Fruit fly (Drosophila melanogaster): ENCODE measurements around the gene NimC4.

NimC4 gene

dm6 chr2L:14023136-14024050 is 24.0 kb upstream of the NimC4 start (continued):
- TF ChIP-seq sima (GFP tag; optimal IDR thresholded peaks at IDR 0.05) = no peak
- TF ChIP-seq toy (GFP tag; IDR thresholded peaks at IDR 0.05) = no peak
- TF ChIP-seq Ets65A (GFP tag) = peak; percentile 9
- no peak for TF ChIP-seq CG11560 (tag; IDR thresholded peaks at IDR 0.05)
- no peak for TF ChIP-seq HHEX (GFP tag; optimal IDR thresholded peaks at IDR 0.05)
- TF ChIP-seq chn (GFP tag; optimal IDR thresholded peaks at IDR 0.05) = no peak
- no peak for TF ChIP-seq HmgZ (tag; optimal IDR thresholded peaks at IDR 0.05)
- TF ChIP-seq Dfd (GFP tag; optimal IDR thresholded peaks at IDR 0.05) = no peak
- TF ChIP-seq Sox100B (GFP tag; optimal IDR thresholded peaks at IDR 0.05) = no peak
- TF ChIP-seq Awh (GFP tag; IDR thresholded peaks at IDR 0.05) = no peak
- no peak for TF ChIP-seq Sox102F (GFP tag; optimal IDR thresholded peaks at IDR 0.05)
- no peak for TF ChIP-seq fru (optimal IDR thresholded peaks at IDR 0.05)
- no peak for TF ChIP-seq gsb (GFP tag; IDR thresholded peaks at IDR 0.05)
- no peak for TF ChIP-seq NC2α (GFP tag; optimal IDR thresholded peaks at IDR 0.05)
- TF ChIP-seq CG16779 (GFP tag; IDR thresholded peaks at IDR 0.05) = no peak
- 0 out of 2 replicates have a peak, but pooled peaks have one; percentile 20 for TF ChIP-seq wor (GFP tag; IDR thresholded peaks at IDR 0.05)
- peak; percentile 46 for TF ChIP-seq CG1832 (GFP tag; optimal IDR thresholded peaks at IDR 0.05)
- no peak for TF ChIP-seq Kr (GFP tag; optimal IDR thresholded peaks at IDR 0.05)
- TF ChIP-seq HLH54F (GFP tag; optimal IDR thresholded peaks at IDR 0.05) = no peak
- TF ChIP-seq GATAe (GFP tag; conservative IDR thresholded peaks at IDR 0.05) = no peak
- no peak for TF ChIP-seq amos (GFP tag; IDR thresholded peaks at IDR 0.05; ENCODE audit: partially characterized antibody)
- no peak for TF ChIP-seq MTF-1 (GFP tag; optimal IDR thresholded peaks at IDR 0.05; ENCODE audit: borderline replicate concordance)
- no peak for TF ChIP-seq bigmax (GFP tag; optimal IDR thresholded peaks at IDR 0.05)
- no peak for TF ChIP-seq CG10147 (GFP tag; optimal IDR thresholded peaks at IDR 0.05)
- TF ChIP-seq pfk (GFP tag; optimal IDR thresholded peaks at IDR 0.05) = no peak
- TF ChIP-seq CHES-1-like (GFP tag; optimal IDR thresholded peaks at IDR 0.05) = no peak
- TF ChIP-seq HmgD (GFP tag; optimal IDR thresholded peaks at IDR 0.05) = no peak
- TF ChIP-seq dmrt11E (tag; optimal IDR thresholded peaks at IDR 0.05) = peak; percentile 44
- TF ChIP-seq gsb-n (tag; optimal IDR thresholded peaks at IDR 0.05) = no peak
- TF ChIP-seq Ptx1 (GFP tag; IDR thresholded peaks at IDR 0.05) = peak; percentile 49
- no peak for TF ChIP-seq pan (optimal IDR thresholded peaks at IDR 0.05)
- no peak for TF ChIP-seq pan (GFP tag; optimal IDR thresholded peaks at IDR 0.05 in 1 of 2, IDR thresholded peaks at IDR 0.05 in 1 of 2)
- no peak for TF ChIP-seq peb (GFP tag; IDR thresholded peaks at IDR 0.05)
- no peak for TF ChIP-seq sd (tag; optimal IDR thresholded peaks at IDR 0.05)
- TF ChIP-seq ro (GFP tag; IDR thresholded peaks at IDR 0.05) = no peak
- TF ChIP-seq gem (tag; optimal IDR thresholded peaks at IDR 0.05) = peak; percentile 31
- no peak for TF ChIP-seq oc (tag; optimal IDR thresholded peaks at IDR 0.05)
- no peak for TF ChIP-seq jumu (GFP tag; optimal IDR thresholded peaks at IDR 0.05)
- TF ChIP-seq run (tag; optimal IDR thresholded peaks at IDR 0.05) = no peak
- no peak for TF ChIP-seq Myb (GFP tag; optimal IDR thresholded peaks at IDR 0.05)
- no peak for TF ChIP-seq fu2 (GFP tag; optimal IDR thresholded peaks at IDR 0.05)
- peak; percentile 6 for TF ChIP-seq unpg (GFP tag; optimal IDR thresholded peaks at IDR 0.05)
- TF ChIP-seq CG10431 (GFP tag; optimal IDR thresholded peaks at IDR 0.05) = peak; percentile 39
- no peak for TF ChIP-seq Hand (GFP tag; optimal IDR thresholded peaks at IDR 0.05)
- no peak for TF ChIP-seq cas (GFP tag; IDR thresholded peaks at IDR 0.05)
- peak; percentile 60 for TF ChIP-seq Ssrp (tag; optimal IDR thresholded peaks at IDR 0.05)
- TF ChIP-seq Bdp1 (GFP tag; optimal IDR thresholded peaks at IDR 0.05) = no peak
- TF ChIP-seq CG32767 (GFP tag; IDR thresholded peaks at IDR 0.05) = no peak
- no peak for TF ChIP-seq CG2129 (GFP tag; IDR thresholded peaks at IDR 0.05; ENCODE audit: partially characterized antibody)
- TF ChIP-seq CG16813 (GFP tag; IDR thresholded peaks at IDR 0.05; ENCODE audit: partially characterized antibody) = no peak
- TF ChIP-seq yki (optimal IDR thresholded peaks at IDR 0.05) = no peak
